Worm (Caenorhabditis elegans) whole organism, L4 larva: Measurements from ENCODE around the gene mca-1.
A peak's percentile ranks its signal among the peaks of the same experiment; 100 is the strongest.

Experiments
- F37D6.2 ChIP-seq: sonication (generic microtip); optimal IDR thresholded peaks from 2 replicates; lab custom pipeline; 2016; ENCODE audit warnings: mild to moderate bottlenecking, missing genetic modification characterization, missing compliant biosample characterization
- F44E2.7 ChIP-seq: fragments of 200-800 bp; sonication (Bioruptor generic); IDR thresholded peaks from 2 replicates; pipeline ENCODE4 v2.1.2; 2022; ENCODE audit warnings: missing genetic modification characterization, missing compliant biosample characterization
- T26A8.4 ChIP-seq: fragments of 200-800 bp; sonication (Bioruptor generic); IDR thresholded peaks from 2 replicates; pipeline ENCODE4 v1.3.6; 2022; ENCODE audit warnings: missing genetic modification characterization, missing compliant biosample characterization
- Y105C5A.15 ChIP-seq: fragments of 200-800 bp; sonication (Bioruptor generic); IDR thresholded peaks from 2 replicates; pipeline ENCODE4 v1.3.6; 2022; ENCODE audit warnings: missing genetic modification characterization, missing compliant biosample characterization
- Y5F2A.4 ChIP-seq: fragments of 200-800 bp; sonication (Bioruptor generic); optimal IDR thresholded peaks from 2 replicates; lab custom pipeline; 2018; ENCODE audit warnings: mild to moderate bottlenecking, missing genetic modification characterization, missing compliant biosample characterization
- aha-1 ChIP-seq: fragments of 150-350 bp; peaks from one replicate; lab custom pipeline; 2014; ENCODE audit warnings: missing biosample characterization, missing genetic modification characterization
- aly-2 ChIP-seq: sonication (generic microtip); optimal IDR thresholded peaks from 2 replicates; lab custom pipeline; 2018; ENCODE audit warnings: missing biosample characterization, missing genetic modification characterization
- attf-4 ChIP-seq: sonication (generic microtip); optimal IDR thresholded peaks from 3 replicates; lab custom pipeline; 2017; ENCODE audit warnings: missing biosample characterization, missing genetic modification characterization
- ceh-20 ChIP-seq: fragments of 200-800 bp; sonication (Bioruptor generic); IDR thresholded peaks from 2 replicates; pipeline ENCODE4 v1.3.6; 2022; ENCODE audit warnings: missing genetic modification reagents, missing genetic modification characterization, missing compliant biosample characterization
- ceh-28 ChIP-seq: fragments of 150-350 bp; optimal IDR thresholded peaks from 2 replicates; lab custom pipeline; 2014; ENCODE audit warnings: missing biosample characterization, missing genetic modification reagents, missing genetic modification characterization
- ceh-82 ChIP-seq: sonication (generic microtip); optimal IDR thresholded peaks from 2 replicates; lab custom pipeline; 2017; ENCODE audit warnings: missing biosample characterization, missing genetic modification characterization
- ces-1 ChIP-seq: fragments of 150-350 bp; sonication (generic microtip); optimal IDR thresholded peaks from 4 replicates; lab custom pipeline; 2014; ENCODE audit warnings: missing biosample characterization, missing genetic modification reagents, missing genetic modification characterization
- ctbp-1 ChIP-seq: fragments of 200-800 bp; sonication (Bioruptor generic); IDR thresholded peaks from 2 replicates; pipeline ENCODE4 v1.3.6; 2022; ENCODE audit warnings: missing genetic modification reagents, missing genetic modification characterization, missing compliant biosample characterization
- daf-16 ChIP-seq, 3 experiments: sonication (generic microtip); optimal IDR thresholded peaks; 2 replicates each; lab custom pipeline; 2016 to 2017; ENCODE audit warnings: missing genetic modification characterization in 3 of 3, missing genetic modification reagents in 3 of 3, mild to moderate bottlenecking in 2 of 3, missing compliant biosample characterization in 2 of 3, missing biosample characterization in 1 of 3, moderate library complexity in 1 of 3
- daf-19 ChIP-seq: fragments of 200-800 bp; sonication (Bioruptor generic); conservative IDR thresholded peaks from 2 replicates; pipeline ENCODE4 v1.3.6; 2022; ENCODE audit warnings: missing genetic modification characterization, missing compliant biosample characterization
- dmd-8 ChIP-seq: fragments of 200-800 bp; sonication (Bioruptor generic); IDR thresholded peaks from 2 replicates; pipeline ENCODE4 v1.3.6; 2022; ENCODE audit warnings: missing genetic modification characterization, missing compliant biosample characterization
- duxl-1 ChIP-seq: sonication (generic microtip); optimal IDR thresholded peaks from 2 replicates; lab custom pipeline; 2016; ENCODE audit warnings: mild to moderate bottlenecking, missing genetic modification characterization, moderate library complexity, missing compliant biosample characterization; ENCODE audit not compliant: poor library complexity
- dve-1 ChIP-seq: sonication (generic microtip); optimal IDR thresholded peaks from 2 replicates; lab custom pipeline; 2017; ENCODE audit warnings: antibody characterized with exemption, mild to moderate bottlenecking, missing genetic modification characterization, missing compliant biosample characterization; ENCODE audit not compliant: insufficient read depth
- fkh-10 ChIP-seq: fragments of 150-350 bp; optimal IDR thresholded peaks from 2 replicates; lab custom pipeline; 2014; ENCODE audit warnings: missing biosample characterization, missing genetic modification reagents, missing genetic modification characterization
- gei-8 ChIP-seq: fragments of 200-800 bp; sonication (Bioruptor generic); optimal IDR thresholded peaks from 2 replicates; lab custom pipeline; 2018; ENCODE audit warnings: mild to moderate bottlenecking, missing genetic modification characterization, missing compliant biosample characterization
- hif-1 ChIP-seq, 2 experiments: sonication (generic microtip); optimal IDR thresholded peaks; 2 replicates each; lab custom pipeline; 2016 to 2017; ENCODE audit warnings: missing compliant biosample characterization in 2 of 2, missing genetic modification characterization in 2 of 2, missing genetic modification reagents in 2 of 2, missing genotype in 2 of 2, mild to moderate bottlenecking in 1 of 2
- jun-1 ChIP-seq: fragments of 150-350 bp; optimal IDR thresholded peaks from 2 replicates; lab custom pipeline; 2014; ENCODE audit warnings: missing biosample characterization, missing genetic modification reagents, missing genetic modification characterization
- lin-1 ChIP-seq: fragments of 200-800 bp; sonication (Bioruptor generic); IDR thresholded peaks from 2 replicates; pipeline ENCODE4 v1.3.6; 2022; ENCODE audit warnings: missing genetic modification reagents, missing genetic modification characterization, missing compliant biosample characterization
- lin-13 ChIP-seq: fragments of 150-350 bp; optimal IDR thresholded peaks from 2 replicates; lab custom pipeline; 2014; ENCODE audit warnings: missing biosample characterization, missing genetic modification reagents, missing genetic modification characterization
- lin-15B ChIP-seq: fragments of 150-350 bp; sonication (generic microtip); optimal IDR thresholded peaks from 3 replicates; lab custom pipeline; 2014; ENCODE audit warnings: missing biosample characterization, missing genetic modification characterization
- lin-38 ChIP-seq: fragments of 200-800 bp; sonication (Bioruptor generic); IDR thresholded peaks from 2 replicates; pipeline ENCODE4 v1.3.6; 2022; ENCODE audit warnings: missing genetic modification reagents, missing genetic modification characterization, missing compliant biosample characterization
- lsy-2 ChIP-seq, 2 experiments: fragments of 150-350 bp in 1 of 2; sonication (generic microtip) in 1 of 2; optimal IDR thresholded peaks; 2 replicates each; lab custom pipeline; 2014 to 2017; ENCODE audit warnings: missing biosample characterization in 2 of 2, missing genetic modification characterization in 2 of 2
- mep-1 ChIP-seq: fragments of 150-350 bp; sonication (generic microtip); optimal IDR thresholded peaks from 3 replicates; lab custom pipeline; 2014; ENCODE audit warnings: missing biosample characterization, missing genetic modification characterization
- mxl-3 ChIP-seq: fragments of 200-800 bp; sonication (Bioruptor generic); optimal IDR thresholded peaks from 2 replicates; lab custom pipeline; 2018; ENCODE audit warnings: mild to moderate bottlenecking, missing genetic modification characterization, missing compliant biosample characterization
- nhr-10 ChIP-seq: fragments of 150-350 bp; optimal IDR thresholded peaks from 2 replicates; lab custom pipeline; 2014; ENCODE audit warnings: missing biosample characterization, missing genetic modification characterization
- nhr-102 ChIP-seq: sonication (generic microtip); optimal IDR thresholded peaks from 2 replicates; lab custom pipeline; 2016; ENCODE audit warnings: mild to moderate bottlenecking, missing genetic modification characterization, moderate library complexity, missing compliant biosample characterization
- nhr-11 ChIP-seq: fragments of 150-350 bp; optimal IDR thresholded peaks from 2 replicates; lab custom pipeline; 2014; ENCODE audit warnings: missing biosample characterization, missing genetic modification characterization
- nhr-25 ChIP-seq: sonication (generic microtip); optimal IDR thresholded peaks from 2 replicates; lab custom pipeline; 2017; ENCODE audit warnings: missing genetic modification characterization, mild to moderate bottlenecking, missing compliant biosample characterization, antibody characterized with exemption, moderate library complexity, borderline replicate concordance; ENCODE audit not compliant: insufficient read depth
- nhr-28 ChIP-seq: fragments of 150-350 bp; optimal IDR thresholded peaks from 2 replicates; lab custom pipeline; 2014; ENCODE audit warnings: missing biosample characterization, missing genetic modification characterization
- nhr-42 ChIP-seq: fragments of 200-800 bp; sonication (Bioruptor generic); IDR thresholded peaks from 2 replicates; pipeline ENCODE4 v1.3.6; 2022; ENCODE audit warnings: missing genetic modification characterization, missing compliant biosample characterization
- nhr-48 ChIP-seq: sonication (generic microtip); optimal IDR thresholded peaks from 2 replicates; lab custom pipeline; 2016; ENCODE audit warnings: mild to moderate bottlenecking, missing genetic modification characterization, missing compliant biosample characterization
- nhr-76 ChIP-seq: fragments of 150-350 bp; optimal IDR thresholded peaks from 2 replicates; lab custom pipeline; 2014; ENCODE audit warnings: missing biosample characterization, missing genetic modification characterization
- pha-4 ChIP-seq, 2 experiments: fragments of 150-350 bp in 1 of 2; fragments of 200-800 bp in 1 of 2; sonication (Bioruptor generic) in 1 of 2; IDR thresholded peaks in 1 of 2; optimal IDR thresholded peaks in 1 of 2; 2 replicates each; pipeline versions ENCODE4 v1.3.6 to Lab custom; 2014 to 2022; ENCODE audit warnings: missing genetic modification characterization in 2 of 2, missing genetic modification reagents in 2 of 2, missing biosample characterization in 1 of 2, missing compliant biosample characterization in 1 of 2
- php-3 ChIP-seq: fragments of 200-800 bp; sonication (Bioruptor generic); IDR thresholded peaks from 2 replicates; pipeline ENCODE4 v1.3.6; 2022; ENCODE audit warnings: missing genetic modification reagents, missing genetic modification characterization, missing compliant biosample characterization
- pqm-1 ChIP-seq: sonication (generic microtip); optimal IDR thresholded peaks from 2 replicates; lab custom pipeline; 2017; ENCODE audit warnings: missing biosample characterization, missing genetic modification characterization
- snpc-4 ChIP-seq: fragments of 150-350 bp; optimal IDR thresholded peaks from 2 replicates; lab custom pipeline; 2014; ENCODE audit warnings: missing biosample characterization, missing genetic modification characterization
- spr-1 ChIP-seq: sonication (generic microtip); optimal IDR thresholded peaks from 2 replicates; lab custom pipeline; 2016; ENCODE audit warnings: mild to moderate bottlenecking, missing genetic modification characterization, missing compliant biosample characterization
- spr-3 ChIP-seq: fragments of 200-800 bp; sonication (Bioruptor generic); optimal IDR thresholded peaks from 2 replicates; lab custom pipeline; 2018; ENCODE audit warnings: mild to moderate bottlenecking, missing genetic modification characterization, missing compliant biosample characterization
- tra-1 ChIP-seq: fragments of 200-800 bp; sonication (Bioruptor generic); IDR thresholded peaks from 2 replicates; pipeline ENCODE4 v1.3.6; 2022; ENCODE audit warnings: missing genetic modification reagents, missing genetic modification characterization, missing compliant biosample characterization
- unc-130 ChIP-seq: sonication (generic microtip); optimal IDR thresholded peaks from 2 replicates; lab custom pipeline; 2016; ENCODE audit warnings: missing genetic modification reagents, missing genetic modification characterization, missing compliant biosample characterization
- vab-7 ChIP-seq: fragments of 200-800 bp; sonication (Bioruptor generic); IDR thresholded peaks from 2 replicates; pipeline ENCODE4 v1.3.6; 2022; ENCODE audit warnings: missing genetic modification reagents, missing genetic modification characterization, missing compliant biosample characterization
- zfp-2 ChIP-seq: sonication (generic microtip); optimal IDR thresholded peaks from 2 replicates; lab custom pipeline; 2016; ENCODE audit warnings: mild to moderate bottlenecking, missing genetic modification characterization, missing compliant biosample characterization
- zip-11 ChIP-seq: fragments of 200-800 bp; sonication (Bioruptor generic); IDR thresholded peaks from 2 replicates; pipeline ENCODE4 v1.3.6; 2022; ENCODE audit warnings: missing genetic modification characterization, missing compliant biosample characterization
- ztf-7 ChIP-seq: fragments of 150-350 bp; optimal IDR thresholded peaks from 2 replicates; lab custom pipeline; 2014; ENCODE audit warnings: missing biosample characterization, missing genetic modification characterization

Gene mca-1

DNA sequence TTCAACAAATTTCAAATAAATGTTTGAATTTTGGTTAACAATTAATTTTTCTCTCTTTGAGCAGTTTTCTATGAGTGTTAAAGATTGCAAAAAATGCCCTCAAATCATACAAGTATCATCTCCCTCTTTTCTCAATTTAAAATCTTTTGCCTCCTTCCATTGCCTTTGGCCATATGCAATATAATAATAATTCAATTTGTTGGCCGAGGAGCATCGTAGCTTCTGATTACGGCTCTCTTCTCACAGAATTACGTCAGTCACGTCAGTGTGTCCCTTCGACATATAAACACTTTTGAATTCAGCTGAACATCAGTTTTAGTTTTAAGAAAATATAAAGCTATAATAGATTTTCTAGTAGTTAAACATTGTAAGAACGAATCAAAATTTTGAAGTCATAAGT is 20.8 kb upstream of the mca-1 start:
- TF ChIP-seq fkh-10 (GFP tag; lab: Kevin White, UChicago) (no peak), nhr-11 (tag; lab: Kevin White, UChicago) (no peak), ces-1 (GFP tag; lab: Kevin White, UChicago) (peak; percentile 41), ceh-20 (GFP tag; lab: Robert Waterston, UW) (no peak), mxl-3 (no peak)

DNA sequence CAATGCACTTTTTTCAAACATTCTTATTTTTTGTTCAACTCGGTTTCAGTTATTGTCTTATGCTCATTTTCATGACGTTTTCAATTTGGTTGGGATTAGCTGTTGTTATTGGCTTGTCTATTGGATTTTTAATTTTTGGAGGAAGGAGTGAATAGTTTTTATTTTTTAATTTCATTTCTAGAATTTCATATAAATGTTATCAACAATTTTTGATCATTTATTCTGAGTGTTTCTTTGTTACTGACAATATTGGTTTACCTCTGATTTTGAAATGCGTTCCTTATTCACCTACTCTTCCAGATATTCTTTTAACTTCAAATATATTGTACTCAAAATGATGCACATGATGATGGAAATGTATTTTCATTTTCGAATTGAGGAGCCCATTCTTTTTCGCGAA is 19.3 kb upstream of the mca-1 start, which contains the start of gene F58G6.7:
F58G6.7 (plus strand) TSS at position 301 of the 400 bp plus-strand sequence.
- no peak for TF ChIP-seq lin-15B (tag; lab: Kevin White, UChicago)
- TF ChIP-seq lin-13 (GFP tag; lab: Kevin White, UChicago), result no peak
- no peak for TF ChIP-seq zip-11
- TF ChIP-seq nhr-48 (tag; lab: Kevin White, UChicago), result no peak
- TF ChIP-seq pha-4 (GFP tag; IDR thresholded peaks at IDR 0.05; lab: Robert Waterston, UW), result no peak
- TF ChIP-seq pha-4 (tag; optimal IDR thresholded peaks at IDR 0.05; lab: Kevin White, UChicago), result no peak
- TF ChIP-seq mep-1, result no peak
- TF ChIP-seq duxl-1 (tag; lab: Kevin White, UChicago), result no peak
- no peak for TF ChIP-seq hif-1 (tag; optimal IDR thresholded peaks at IDR 0.05; lab: Kevin White, UChicago)
- TF ChIP-seq Y105C5A.15, result no peak
- TF ChIP-seq nhr-25, result no peak
- TF ChIP-seq nhr-102 (tag; lab: Kevin White, UChicago), result no peak
- no peak for TF ChIP-seq fkh-10 (GFP tag; lab: Kevin White, UChicago)
- no peak for TF ChIP-seq ctbp-1 (GFP tag; lab: Robert Waterston, UW)
- no peak for TF ChIP-seq jun-1 (tag; lab: Kevin White, UChicago)
- no peak for TF ChIP-seq nhr-42 (GFP tag; lab: Robert Waterston, UW)
- TF ChIP-seq ztf-7 (tag; lab: Kevin White, UChicago), result no peak
- no peak for TF ChIP-seq attf-4 (tag; lab: Kevin White, UChicago)
- no peak for TF ChIP-seq T26A8.4
- TF ChIP-seq ceh-28, result no peak

DNA sequence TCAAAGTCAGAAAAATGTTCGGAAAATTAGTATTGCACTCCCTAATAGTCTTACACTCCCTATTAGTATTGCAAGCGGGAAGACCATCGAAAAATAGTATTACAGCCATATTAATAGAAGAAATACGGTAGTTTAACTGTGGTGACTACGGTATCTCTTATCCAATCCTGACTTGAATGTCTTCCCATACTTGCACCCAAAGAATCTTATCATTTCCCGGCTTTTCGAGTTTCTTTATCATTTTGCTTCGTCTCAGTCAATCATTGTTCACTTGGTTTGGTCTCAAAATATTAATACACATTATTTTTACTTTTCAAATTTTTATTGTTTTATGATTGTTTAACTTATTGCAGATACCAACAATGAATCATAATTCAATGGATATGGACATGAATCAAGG is 18.4 kb upstream of the mca-1 start, which contains the start of gene F58G6.3:
F58G6.3 (plus strand) TSS at position 352 of the 400 bp plus-strand sequence.
- TF ChIP-seq lin-1, result no peak
- TF ChIP-seq F37D6.2 (tag; lab: Kevin White, UChicago), result no peak
- no peak for TF ChIP-seq lin-38 (GFP tag; lab: Robert Waterston, UW)
- no peak for TF ChIP-seq nhr-11 (tag; lab: Kevin White, UChicago)
- peak in 1 of 2 experiments; percentile 64 for TF ChIP-seq lsy-2 (tag; optimal IDR thresholded peaks at IDR 0.05; lab: Kevin White, UChicago)
- TF ChIP-seq snpc-4 (tag; lab: Kevin White, UChicago), result no peak
- no peak for TF ChIP-seq unc-130 (GFP tag; lab: Kevin White, UChicago)
- TF ChIP-seq spr-1 (tag; lab: Kevin White, UChicago), result no peak
- TF ChIP-seq ztf-7 (tag; lab: Kevin White, UChicago), result no peak
- TF ChIP-seq dve-1 (tag; lab: Kevin White, UChicago), result peak; percentile 20
- TF ChIP-seq Y5F2A.4 (GFP tag; lab: Kevin White, UChicago), result no peak
- no peak for TF ChIP-seq spr-3 (GFP tag; lab: Kevin White, UChicago)
- TF ChIP-seq ceh-82 (tag; lab: Kevin White, UChicago), result no peak
- no peak for TF ChIP-seq aly-2 (tag; lab: Kevin White, UChicago)
- peak; percentile 5 for TF ChIP-seq pqm-1 (tag; lab: Kevin White, UChicago)
- TF ChIP-seq nhr-10 (tag; lab: Kevin White, UChicago), result no peak
- TF ChIP-seq gei-8 (GFP tag; lab: Kevin White, UChicago), result no peak
- no peak for TF ChIP-seq nhr-28 (tag; lab: Kevin White, UChicago)
- TF ChIP-seq daf-19 (GFP tag; lab: Robert Waterston, UW), result no peak
- TF ChIP-seq nhr-76 (tag; lab: Kevin White, UChicago), result no peak
- TF ChIP-seq tra-1 (GFP tag; lab: Robert Waterston, UW), result no peak
- no peak for TF ChIP-seq php-3
- no peak for TF ChIP-seq ceh-28
- TF ChIP-seq jun-1 (tag; lab: Kevin White, UChicago), result no peak
- no peak for TF ChIP-seq vab-7 (GFP tag; lab: Robert Waterston, UW)
- no peak for TF ChIP-seq aha-1 (tag; lab: Kevin White, UChicago)
- no peak for TF ChIP-seq dmd-8 (GFP tag; lab: Robert Waterston, UW)
- no peak for TF ChIP-seq F44E2.7 (GFP tag; lab: Robert Waterston, UW)
- TF ChIP-seq zfp-2 (tag; lab: Kevin White, UChicago), result no peak
- TF ChIP-seq daf-16 (GFP tag; optimal IDR thresholded peaks at IDR 0.05; lab: Kevin White, UChicago), result no peak
- peak; percentile 29 for TF ChIP-seq daf-16 (tag; optimal IDR thresholded peaks at IDR 0.05; lab: Kevin White, UChicago)
